Worm (Caenorhabditis elegans): ENCODE results near the gene srw-42.
"Not testable (repeated sequence)": the region's sequence is repeated elsewhere in the genome, so short reads cannot be mapped to it uniquely, and the experiment has no call there.

DNA sequence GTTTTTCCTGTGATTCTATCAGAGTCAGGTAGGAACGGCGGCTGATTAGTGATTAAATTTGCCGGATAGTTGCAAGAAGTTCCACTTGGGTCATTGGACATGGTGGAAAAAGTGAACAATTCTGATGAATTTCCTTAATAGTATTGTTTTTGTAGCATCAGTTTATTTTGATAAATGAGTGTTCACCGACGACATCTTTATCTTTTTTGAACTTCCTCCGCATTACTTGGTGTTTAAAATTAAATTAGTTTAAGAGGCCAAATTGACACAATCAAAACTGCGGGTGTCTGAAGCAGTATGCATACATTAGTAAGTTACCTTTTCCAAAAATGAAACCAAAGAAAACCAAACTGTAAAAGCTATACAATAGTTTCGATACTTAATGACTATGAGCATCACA is 44.4 kb downstream of the srw-42 start, which contains the start of gene W06G6.11:
- not testable (repeated sequence) for TF ChIP-seq nfya-1 (tag; optimal IDR thresholded peaks at IDR 0.05; ENCODE audit: insufficient read depth); unc-62 (GFP tag; optimal IDR thresholded peaks at IDR 0.05); ceh-28 (tag; optimal IDR thresholded peaks at IDR 0.05); nhr-28 (tag; optimal IDR thresholded peaks at IDR 0.05); nhr-77 (tag; optimal IDR thresholded peaks at IDR 0.05)
